Worm (Caenorhabditis elegans) whole organism, L2 larva: Measurements from ENCODE around the gene gex-5.
"Not testable (repeated sequence)": the region's sequence is repeated elsewhere in the genome, so short reads cannot be mapped to it uniquely, and the experiment has no call there.

ENCODE experiments used
- ZK546.5 ChIP-seq: sonication (generic microtip); optimal IDR thresholded peaks from 2 replicates; lab custom pipeline; 2017; ENCODE audit warnings: missing biosample characterization, missing genetic modification characterization
- alr-1 ChIP-seq: fragments of 150-350 bp; optimal IDR thresholded peaks from 2 replicates; lab custom pipeline; 2014; ENCODE audit warnings: missing biosample characterization, missing genetic modification characterization
- aly-2 ChIP-seq: fragments of 150-350 bp; optimal IDR thresholded peaks from 2 replicates; lab custom pipeline; 2014; ENCODE audit warnings: missing biosample characterization, missing genetic modification characterization
- ama-1 ChIP-seq: fragments of 150-350 bp; optimal IDR thresholded peaks from 2 replicates; lab custom pipeline; 2018; ENCODE audit warnings: inconsistent platforms
- blmp-1 ChIP-seq: sonication (generic microtip); optimal IDR thresholded peaks from 2 replicates; lab custom pipeline; 2017; ENCODE audit warnings: missing genetic modification characterization, mild to moderate bottlenecking, missing compliant biosample characterization, antibody characterized with exemption, moderate library complexity; ENCODE audit not compliant: insufficient read depth
- crh-2 ChIP-seq: sonication (generic microtip); optimal IDR thresholded peaks from 2 replicates; lab custom pipeline; 2017; ENCODE audit warnings: missing biosample characterization, missing genetic modification characterization
- egl-27 ChIP-seq: sonication (generic microtip); optimal IDR thresholded peaks from 3 replicates; lab custom pipeline; 2017; ENCODE audit warnings: missing biosample characterization, missing genetic modification reagents, missing genetic modification characterization
- elt-1 ChIP-seq: fragments of 150-350 bp; optimal IDR thresholded peaks from 2 replicates; lab custom pipeline; 2014; ENCODE audit warnings: missing biosample characterization, missing genetic modification characterization
- fos-1 ChIP-seq: fragments of 150-350 bp; optimal IDR thresholded peaks from 2 replicates; lab custom pipeline; 2014; ENCODE audit warnings: missing biosample characterization, missing genetic modification characterization
- lin-11 ChIP-seq: fragments of 150-350 bp; sonication (generic microtip); optimal IDR thresholded peaks from 2 replicates; lab custom pipeline; 2014; ENCODE audit warnings: missing biosample characterization, missing genetic modification characterization, inconsistent platforms, mixed read lengths
- lin-13 ChIP-seq: fragments of 150-350 bp; optimal IDR thresholded peaks from 2 replicates; lab custom pipeline; 2014; ENCODE audit warnings: missing biosample characterization, missing genetic modification reagents, missing genetic modification characterization
- lin-39 ChIP-seq: fragments of 150-350 bp; optimal IDR thresholded peaks from 2 replicates; lab custom pipeline; 2014; ENCODE audit warnings: missing biosample characterization, missing genetic modification reagents, missing genetic modification characterization
- lsy-2 ChIP-seq, 2 experiments: fragments of 150-350 bp in 1 of 2; sonication (generic microtip) in 1 of 2; optimal IDR thresholded peaks; 2 replicates each; lab custom pipeline; 2014 to 2017; ENCODE audit warnings: missing biosample characterization in 2 of 2, missing genetic modification characterization in 2 of 2
- mab-5 ChIP-seq: fragments of 150-350 bp; optimal IDR thresholded peaks from 2 replicates; lab custom pipeline; 2014; ENCODE audit warnings: missing biosample characterization, missing genetic modification characterization
- mbf-1 ChIP-seq: sonication (generic microtip); optimal IDR thresholded peaks from 2 replicates; lab custom pipeline; 2017; ENCODE audit warnings: missing biosample characterization, missing genetic modification characterization
- mdl-1 ChIP-seq, 2 experiments: fragments of 150-350 bp in 1 of 2; sonication (generic microtip) in 1 of 2; optimal IDR thresholded peaks; 2 replicates each; lab custom pipeline; 2017; ENCODE audit warnings: missing biosample characterization in 2 of 2, missing genetic modification characterization in 2 of 2
- nhr-11 ChIP-seq: fragments of 150-350 bp; optimal IDR thresholded peaks from 2 replicates; lab custom pipeline; 2014; ENCODE audit warnings: missing biosample characterization, missing genetic modification characterization
- nhr-12 ChIP-seq: fragments of 150-350 bp; optimal IDR thresholded peaks from 2 replicates; lab custom pipeline; 2014; ENCODE audit warnings: missing biosample characterization, missing genetic modification characterization
- nhr-129 ChIP-seq: fragments of 150-350 bp; optimal IDR thresholded peaks from 2 replicates; lab custom pipeline; 2014; ENCODE audit warnings: missing biosample characterization, missing genetic modification characterization
- nhr-237 ChIP-seq: fragments of 150-350 bp; optimal IDR thresholded peaks from 2 replicates; lab custom pipeline; 2014; ENCODE audit warnings: missing biosample characterization, missing genetic modification characterization
- nhr-25 ChIP-seq: fragments of 150-350 bp; sonication (generic microtip); optimal IDR thresholded peaks from 3 replicates; lab custom pipeline; 2014; ENCODE audit warnings: missing biosample characterization, missing genetic modification characterization
- peb-1 ChIP-seq: fragments of 150-350 bp; optimal IDR thresholded peaks from 2 replicates; lab custom pipeline; 2014; ENCODE audit warnings: missing biosample characterization, missing genetic modification characterization
- sem-4 ChIP-seq: fragments of 150-350 bp; optimal IDR thresholded peaks from 2 replicates; lab custom pipeline; 2014; ENCODE audit warnings: missing biosample characterization, missing genetic modification reagents, missing genetic modification characterization
- skn-1 ChIP-seq: sonication (generic microtip); optimal IDR thresholded peaks from 2 replicates; lab custom pipeline; 2017; ENCODE audit warnings: missing biosample characterization, missing genetic modification characterization
- sma-3 ChIP-seq: sonication (generic microtip); optimal IDR thresholded peaks from 2 replicates; lab custom pipeline; 2016; ENCODE audit warnings: missing genetic modification reagents, missing genetic modification characterization, missing compliant biosample characterization
- sma-9 ChIP-seq, 2 experiments: fragments of 150-350 bp in 1 of 2; sonication (generic microtip) in 1 of 2; optimal IDR thresholded peaks; 2 replicates each; lab custom pipeline; 2014 to 2016; ENCODE audit warnings: missing genetic modification characterization in 2 of 2, mild to moderate bottlenecking in 1 of 2, missing biosample characterization in 1 of 2, missing compliant biosample characterization in 1 of 2, missing genetic modification reagents in 1 of 2, moderate library complexity in 1 of 2
- snpc-4 ChIP-seq: fragments of 150-350 bp; optimal IDR thresholded peaks from 2 replicates; lab custom pipeline; 2014; ENCODE audit warnings: missing biosample characterization, missing genetic modification characterization
- unc-55 ChIP-seq: fragments of 150-350 bp; sonication (generic microtip); optimal IDR thresholded peaks from 3 replicates; lab custom pipeline; 2014; ENCODE audit warnings: missing biosample characterization, missing genetic modification reagents, missing genetic modification characterization
- zag-1 ChIP-seq: fragments of 150-350 bp; optimal IDR thresholded peaks from 2 replicates; lab custom pipeline; 2014; ENCODE audit warnings: missing biosample characterization, missing genetic modification characterization

gex-5 gene

ce11 chrIII:4748666-4749065 is 33.1 kb downstream of the gex-5 start:
- TF ChIP-seq mdl-1 (tag; optimal IDR thresholded peaks at IDR 0.05; lab: Kevin White, UChicago) (no peak), nhr-237 (tag; lab: Kevin White, UChicago) (no peak), nhr-129 (tag; lab: Kevin White, UChicago) (no peak), unc-55 (GFP tag; lab: Kevin White, UChicago) (no peak), alr-1 (tag; lab: Kevin White, UChicago) (no peak), elt-1 (tag; lab: Kevin White, UChicago) (no peak), skn-1 (tag; lab: Kevin White, UChicago) (no peak), nhr-11 (tag; lab: Kevin White, UChicago) (no peak), zag-1 (no peak), lsy-2 (tag; optimal IDR thresholded peaks at IDR 0.05; lab: Kevin White, UChicago) (no peak), egl-27 (no peak)

ce11 chrIII:4748109-4748508 is 33.7 kb downstream of the gex-5 start, which contains the start of gene col-89:
Gene col-89, plus strand, starts transcription at chrIII:4748127.
- no peak for TF ChIP-seq blmp-1 (tag; lab: Kevin White, UChicago)
- no peak for TF ChIP-seq sem-4 (tag; lab: Kevin White, UChicago)
- TF ChIP-seq lin-13 (GFP tag; lab: Kevin White, UChicago): no peak

- TF ChIP-seq sma-9 (GFP tag; optimal IDR thresholded peaks at IDR 0.05; lab: Kevin White, UChicago) (no peak), sma-9 (tag; optimal IDR thresholded peaks at IDR 0.05; lab: Kevin White, UChicago) (no peak), lin-11 (tag; lab: Kevin White, UChicago) (no peak), lin-13 (GFP tag; lab: Kevin White, UChicago) (no peak), alr-1 (tag; lab: Kevin White, UChicago) (no peak), mab-5 (tag; lab: Kevin White, UChicago) (no peak), peb-1 (no peak), sma-3 (GFP tag; lab: Kevin White, UChicago) (no peak), aly-2 (tag; lab: Kevin White, UChicago) (no peak), nhr-237 (tag; lab: Kevin White, UChicago) (no peak), ZK546.5 (no peak), skn-1 (tag; lab: Kevin White, UChicago) (no peak), lin-39 (no peak), lsy-2 (tag; optimal IDR thresholded peaks at IDR 0.05; lab: Kevin White, UChicago) (no peak), nhr-25 (no peak)
These were observed 35.9 kb downstream of the gex-5 start, which contains the start of gene F17C8.6 for ce11 chrIII:4745934-4746333. Gene F17C8.6, minus strand, starts transcription at chrIII:4746034.

DNA sequence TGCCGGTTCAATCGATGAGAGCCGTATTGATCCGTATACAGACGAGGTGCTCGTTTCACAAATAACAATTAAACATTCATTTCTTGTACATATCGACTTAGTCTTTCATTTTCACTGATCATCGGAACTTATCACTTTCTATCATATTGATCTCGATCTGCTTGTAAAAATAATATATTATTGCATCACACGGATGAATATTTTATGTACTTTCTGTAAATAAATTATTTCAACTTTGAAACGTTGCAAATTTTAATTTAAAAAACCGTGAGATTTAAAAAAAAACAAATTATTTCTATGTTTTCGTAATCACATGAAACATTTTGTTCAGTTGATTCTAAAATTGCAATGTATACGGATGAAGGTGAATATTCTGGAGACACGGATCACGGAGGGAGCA is 39.2 kb downstream of the gex-5 start, which contains the start of gene twk-6:
Gene twk-6 (plus strand): TSS at position 301 of the 400 bp plus-strand sequence.
- not testable (repeated sequence) for TF ChIP-seq mdl-1 (tag; optimal IDR thresholded peaks at IDR 0.05; lab: Kevin White, UChicago); snpc-4; nhr-12

- TF ChIP-seq sma-3 (GFP tag; lab: Kevin White, UChicago): no peak
- TF ChIP-seq fos-1 (tag; lab: Kevin White, UChicago): peak; percentile 78
- TF ChIP-seq lsy-2 (tag; optimal IDR thresholded peaks at IDR 0.05; lab: Kevin White, UChicago): peak in 1 of 2 experiments; percentile 28
- no peak for TF ChIP-seq ZK546.5
- no peak for TF ChIP-seq aly-2 (tag; lab: Kevin White, UChicago)
- TF ChIP-seq nhr-129 (tag; lab: Kevin White, UChicago): peak; percentile 27
- TF ChIP-seq crh-2 (tag; lab: Kevin White, UChicago): peak; percentile 29
- TF ChIP-seq mbf-1: no peak
These were observed 41.0 kb downstream of the gex-5 start for ce11 chrIII:4740820-4741219.

DNA sequence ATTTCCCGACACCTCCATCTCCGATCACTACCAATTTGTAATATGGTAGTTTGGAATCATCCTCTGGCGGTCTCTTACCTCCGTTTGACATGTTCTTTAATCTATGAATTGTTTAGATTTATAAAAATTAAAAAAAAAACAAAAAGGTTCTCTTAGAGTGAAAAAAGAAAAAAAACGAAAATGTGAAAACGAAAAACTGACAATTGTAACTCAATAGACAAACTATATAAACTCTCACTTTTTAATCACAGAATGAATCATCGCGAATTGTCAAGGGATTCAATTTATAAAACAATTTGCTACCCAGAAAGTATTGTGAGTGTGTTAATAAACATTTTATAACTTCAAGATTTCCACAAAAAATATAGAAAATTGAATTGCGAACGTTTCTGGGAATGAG is 41.8 kb downstream of the gex-5 start, which contains the start of gene ras-2:
Gene ras-2 (minus strand): TSS at position 101 of the 400 bp plus-strand sequence.
- TF ChIP-seq ama-1 (lab: Kevin White, UChicago) (no peak), skn-1 (tag; lab: Kevin White, UChicago) (no peak), sma-3 (GFP tag; lab: Kevin White, UChicago) (no peak), crh-2 (tag; lab: Kevin White, UChicago) (no peak), egl-27 (no peak), mab-5 (tag; lab: Kevin White, UChicago) (no peak)
